Worm (Caenorhabditis elegans) whole organism, L4 larva: ENCODE measurements around the gene F55C12.4.

ENCODE experiments used
- Y75B8A.6 ChIP-seq: fragments of 200-800 bp; sonication (Bioruptor generic); IDR thresholded peaks from 2 replicates; pipeline ENCODE4 v1.3.6; 2022; ENCODE audit warnings: missing genetic modification reagents, missing genetic modification characterization, missing compliant biosample characterization
- aly-2 ChIP-seq: sonication (generic microtip); optimal IDR thresholded peaks from 2 replicates; lab custom pipeline; 2018; ENCODE audit warnings: missing biosample characterization, missing genetic modification characterization
- ceh-82 ChIP-seq: sonication (generic microtip); optimal IDR thresholded peaks from 2 replicates; lab custom pipeline; 2017; ENCODE audit warnings: missing biosample characterization, missing genetic modification characterization
- daf-19 ChIP-seq: fragments of 200-800 bp; sonication (Bioruptor generic); conservative IDR thresholded peaks from 2 replicates; pipeline ENCODE4 v1.3.6; 2022; ENCODE audit warnings: missing genetic modification characterization, missing compliant biosample characterization
- mes-2 ChIP-seq: sonication (generic microtip); optimal IDR thresholded peaks from 2 replicates; lab custom pipeline; 2016; ENCODE audit warnings: missing genotype, mild to moderate bottlenecking, missing genetic modification characterization, missing compliant biosample characterization; ENCODE audit not compliant: poor library complexity, severe bottlenecking
- nhr-102 ChIP-seq: sonication (generic microtip); optimal IDR thresholded peaks from 2 replicates; lab custom pipeline; 2016; ENCODE audit warnings: mild to moderate bottlenecking, missing genetic modification characterization, moderate library complexity, missing compliant biosample characterization
- snpc-4 ChIP-seq: fragments of 150-350 bp; optimal IDR thresholded peaks from 2 replicates; lab custom pipeline; 2014; ENCODE audit warnings: missing biosample characterization, missing genetic modification characterization
- unc-62 ChIP-seq, 3 experiments: fragments of 150-350 bp in 1 of 3; sonication (generic microtip); optimal IDR thresholded peaks in 2 of 3; peaks in 1 of 3; 1 replicate in 1 of 3; 2 replicates in 2 of 3; lab custom pipeline; 2014 to 2017; ENCODE audit warnings: missing biosample characterization in 3 of 3, missing genetic modification characterization in 3 of 3, missing genetic modification reagents in 3 of 3, missing genotype in 1 of 3

DNA sequence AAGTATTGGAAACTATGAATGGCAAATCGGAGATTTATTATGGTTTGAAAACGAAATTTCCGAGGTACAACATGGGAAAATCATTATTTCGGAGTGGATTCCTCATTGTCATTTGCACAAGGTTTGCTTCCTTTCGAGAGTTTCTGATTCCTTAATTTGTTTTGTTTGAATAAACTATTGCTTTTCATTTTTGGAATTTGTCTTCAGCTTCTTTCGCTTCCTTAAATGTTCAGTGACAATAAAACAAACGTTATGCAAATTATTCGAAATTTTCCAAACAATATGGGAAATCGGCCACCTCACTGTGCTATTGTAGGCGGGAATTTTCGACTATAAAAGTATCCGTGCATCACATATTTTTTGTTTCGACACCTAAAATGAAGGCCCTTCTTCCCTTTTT is 16.4 kb downstream of the F55C12.4 start, which contains the start of gene nep-25:
- TF ChIP-seq snpc-4 (tag; lab: Kevin White, UChicago) (no peak), daf-19 (no peak), mes-2 (tag; lab: Kevin White, UChicago) (no peak), unc-62 (GFP tag; optimal IDR thresholded peaks at IDR 0.05 in 1 of 2; lab: Kevin White, UChicago) (peak in 1 of 2 experiments; percentile 90), unc-62 (tag; optimal IDR thresholded peaks at IDR 0.05; lab: Kevin White, UChicago) (no peak), aly-2 (tag; lab: Kevin White, UChicago) (no peak), nhr-102 (tag; lab: Kevin White, UChicago) (no peak), Y75B8A.6 (GFP tag; lab: Robert Waterston, UW) (no peak), ceh-82 (tag; lab: Kevin White, UChicago) (no peak)
